Fruit fly (Drosophila melanogaster) whole organism: ENCODE measurements around the gene CG4892.

Experiments
- CG8478 ChIP-seq: fragments of >200 bp; optimal IDR thresholded peaks from 2 replicates; lab custom pipeline; 2018; ENCODE audit warnings: inconsistent platforms
- Dll ChIP-seq: fragments of >200 bp; optimal IDR thresholded peaks from 2 replicates; lab custom pipeline; 2017
- EcR ChIP-seq, 2 experiments: fragments of >200 bp; optimal IDR thresholded peaks; 2 replicates each; lab custom pipeline; 2017; ENCODE audit warnings: missing biosample characterization in 2 of 2, missing genetic modification characterization in 2 of 2, missing genetic modification reagents in 2 of 2
- pan ChIP-seq: fragments of >200 bp; optimal IDR thresholded peaks from 2 replicates; lab custom pipeline; 2017
- psq ChIP-seq: fragments of >200 bp; optimal IDR thresholded peaks from 2 replicates; lab custom pipeline; 2017
- usp ChIP-seq: fragments of >200 bp; optimal IDR thresholded peaks from 2 replicates; lab custom pipeline; 2017; ENCODE audit warnings: missing biosample characterization, missing genetic modification characterization, mixed read lengths

DNA sequence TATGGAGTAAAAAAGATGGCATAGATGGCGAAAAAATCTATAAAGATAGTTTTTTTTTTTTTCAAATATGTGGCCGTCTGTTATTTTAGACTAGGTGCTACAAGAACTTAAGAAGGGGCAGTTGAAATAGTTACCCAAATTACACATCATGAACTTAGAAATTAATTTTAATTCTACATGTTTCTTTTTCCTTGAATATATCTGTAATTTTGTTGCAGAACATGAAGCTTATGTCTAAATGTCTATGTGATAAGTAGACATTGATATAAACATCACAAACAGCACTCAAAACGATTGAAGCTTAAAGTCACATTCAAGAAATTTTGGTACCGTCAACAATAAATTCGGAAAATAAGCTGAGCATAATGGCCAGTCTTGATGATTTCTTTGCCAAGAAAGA, at the start of gene CG4892:
- no peak for TF ChIP-seq psq (lab: Kevin White, UChicago)
- TF ChIP-seq usp (GFP tag; lab: Kevin White, UChicago): no peak
- TF ChIP-seq pan (lab: Kevin White, UChicago): no peak
- no peak for TF ChIP-seq CG8478 (lab: Kevin White, UChicago)
- TF ChIP-seq EcR (GFP tag; optimal IDR thresholded peaks at IDR 0.05; lab: Kevin White, UChicago): no peak
- no peak for TF ChIP-seq Dll (lab: Kevin White, UChicago)
